Worm (Caenorhabditis elegans) whole organism, midembryonic: ENCODE results near the gene fbxa-96.

Experiments used
- T22C8.4 ChIP-seq: fragments of 200-800 bp; sonication (Bioruptor generic); IDR thresholded peaks from 2 replicates; pipeline ENCODE4 v1.3.6; 2022; ENCODE audit warnings: missing genetic modification characterization, missing compliant biosample characterization
- cog-1 ChIP-seq: sonication (generic microtip); optimal IDR thresholded peaks from 2 replicates; lab custom pipeline; 2016; ENCODE audit warnings: missing genetic modification characterization, missing compliant biosample characterization
- flt-1 ChIP-seq: fragments of 200-800 bp; sonication (Bioruptor generic); IDR thresholded peaks from 2 replicates; pipeline ENCODE4 v1.3.6; 2022; ENCODE audit warnings: missing genetic modification characterization, missing compliant biosample characterization
- tab-1 ChIP-seq: fragments of 200-800 bp; sonication (Bioruptor generic); IDR thresholded peaks from 2 replicates; pipeline ENCODE4 v1.3.6; 2022; ENCODE audit warnings: missing genetic modification characterization, missing compliant biosample characterization

- TF ChIP-seq flt-1 (GFP tag; lab: Robert Waterston, UW) (no peak), tab-1 (GFP tag; lab: Robert Waterston, UW) (no peak), cog-1 (tag; lab: Kevin White, UChicago) (no peak), T22C8.4 (GFP tag; lab: Robert Waterston, UW) (no peak)
These were observed 28.9 kb upstream of the fbxa-96 start, which contains the start of gene flr-4 for ce11 chrX:15089123-15089522.
